Worm (Caenorhabditis elegans): ENCODE measurements around the gene cyp-29A4.

DNA sequence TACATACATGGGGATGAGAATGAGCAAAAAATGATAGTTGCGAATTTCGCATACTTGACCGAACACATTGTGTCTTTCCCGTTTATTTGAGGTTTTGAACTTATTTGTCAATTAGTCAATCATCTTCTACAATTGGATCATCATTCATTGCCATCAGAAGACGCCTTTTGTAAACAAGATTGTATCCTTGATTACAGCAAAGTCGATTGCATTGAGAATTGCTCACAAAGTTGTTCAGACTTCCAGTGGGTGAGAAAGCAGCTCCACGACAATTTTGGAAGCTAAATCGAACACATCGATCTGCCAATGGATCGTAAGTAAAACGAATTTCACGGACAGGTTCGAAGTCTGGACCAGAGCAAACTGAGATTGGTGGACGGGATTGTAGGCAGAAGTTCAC lies 25.7 kb downstream of the cyp-29A4 start:
- TF ChIP-seq R02D3.7 (tag; optimal IDR thresholded peaks at IDR 0.05) (no peak), zag-1 (tag; optimal IDR thresholded peaks at IDR 0.05) (no peak), elt-1 (tag; optimal IDR thresholded peaks at IDR 0.05) (no peak), aly-2 (tag; optimal IDR thresholded peaks at IDR 0.05) (no peak), snpc-4 (tag; optimal IDR thresholded peaks at IDR 0.05) (no peak), lsy-2 (tag; optimal IDR thresholded peaks at IDR 0.05) (no peak), nhr-77 (tag; optimal IDR thresholded peaks at IDR 0.05) (no peak), ama-1 (optimal IDR thresholded peaks at IDR 0.05) (no peak), mdl-1 (tag; optimal IDR thresholded peaks at IDR 0.05) (no peak), nhr-12 (tag; optimal IDR thresholded peaks at IDR 0.05) (no peak)
